Comparison of ENCODE assay signal across 1 fruit fly cellular context in the genomic region with DNA sequence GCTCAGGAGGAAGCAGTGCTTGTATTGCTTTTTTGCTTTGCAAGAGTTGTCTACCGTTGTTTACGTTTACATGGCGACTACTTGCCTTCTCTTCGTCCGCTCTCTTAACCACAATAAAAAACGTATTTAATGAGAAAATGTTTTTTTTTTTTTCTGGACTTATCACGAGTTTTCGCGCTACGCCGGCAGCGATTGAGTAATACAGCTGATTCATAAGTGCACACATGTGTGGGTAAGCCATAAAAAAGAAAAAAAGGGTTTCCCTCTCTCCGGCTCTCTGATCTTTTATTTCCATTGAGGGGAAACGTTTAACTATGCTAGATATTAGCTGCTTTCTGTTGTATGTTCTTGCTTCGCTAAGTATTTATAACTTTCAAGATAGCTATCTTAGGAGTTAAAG.
TF ChIP-seq lines count a peak whose summit lies in the region.

No protein-coding gene starts in this region.

TF ChIP-seq in whole organism, embryonic, 481 proteins besides CTCF, POLR2A, EP300 and RAD21 (continued from another document):
- TF ChIP-seq CG3163 (GFP tag; optimal IDR thresholded peaks at IDR 0.05; lab: Kevin White, UChicago) (peak; percentile 78), Pdp1 (GFP tag; optimal IDR thresholded peaks at IDR 0.05; lab: Kevin White, UChicago) (peak in 1 of 2 experiments; percentile 82), knrl (GFP tag; IDR thresholded peaks at IDR 0.05; lab: Robert Waterston, UW; ENCODE audit: partially characterized antibody) (no peak), Adf1 (GFP tag; IDR thresholded peaks at IDR 0.05; lab: Robert Waterston, UW) (peak; percentile 53; the same call in 1 of the 2 replicates), CG3995 (GFP tag; optimal IDR thresholded peaks at IDR 0.05; lab: Kevin White, UChicago) (no peak), mld (GFP tag; IDR thresholded peaks at IDR 0.05; lab: Robert Waterston, UW; ENCODE audit: partially characterized antibody) (no peak), CG32767 (GFP tag; IDR thresholded peaks at IDR 0.05; lab: Robert Waterston, UW) (no peak), CG17359 (tag; optimal IDR thresholded peaks at IDR 0.05; lab: Kevin White, UChicago) (peak; percentile 65), bsh (GFP tag; optimal IDR thresholded peaks at IDR 0.05; lab: Kevin White, UChicago) (peak in 1 of 2 experiments; percentile 48), fu2 (GFP tag; optimal IDR thresholded peaks at IDR 0.05; lab: Kevin White, UChicago) (no peak)
